Worm (Caenorhabditis elegans): ENCODE data around the gene C42D8.9.

C42D8.9 gene

DNA sequence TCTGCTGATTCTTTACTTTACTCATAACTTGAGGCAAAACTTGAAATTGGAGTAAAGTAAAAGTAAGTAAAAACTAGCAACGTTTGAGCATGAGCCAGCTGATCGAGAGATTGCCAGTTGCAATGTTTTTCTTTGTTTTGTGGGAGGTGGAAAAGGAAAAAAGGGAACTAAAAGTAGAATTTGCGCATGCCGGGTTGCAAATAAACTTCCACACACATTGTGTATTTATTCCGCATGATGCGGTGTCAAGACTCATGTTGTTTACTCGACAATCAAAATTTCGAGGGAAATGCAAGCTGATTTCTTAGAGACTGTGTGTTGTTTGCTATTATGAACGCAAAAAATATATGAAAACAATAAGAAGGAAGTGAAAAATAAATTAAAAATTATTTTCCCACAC lies 35.6 kb upstream of the C42D8.9 start:
- no peak for TF ChIP-seq nhr-23 (tag; optimal IDR thresholded peaks at IDR 0.05)
- peak; percentile 69 for TF ChIP-seq F13H6.1 (tag; optimal IDR thresholded peaks at IDR 0.05)

DNA sequence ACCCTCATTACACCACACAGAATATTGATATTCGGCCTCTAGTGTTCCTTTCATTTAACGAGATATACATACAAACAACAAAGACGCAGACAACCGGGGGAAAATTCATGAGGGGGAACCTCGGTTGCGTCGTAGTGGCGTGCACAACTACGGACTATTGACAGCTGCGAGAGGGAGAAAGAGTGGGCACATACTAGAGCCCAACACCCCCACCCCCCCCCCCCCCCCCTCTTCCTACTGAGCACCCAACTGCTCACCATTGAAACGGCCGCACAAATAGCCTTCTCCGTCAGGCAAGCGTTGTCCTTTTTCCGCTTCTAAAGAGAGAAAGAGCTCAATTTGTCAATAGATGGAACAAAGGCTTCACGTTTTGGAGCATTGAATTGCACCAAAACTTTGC lies 33.3 kb upstream of the C42D8.9 start:
- TF ChIP-seq ceh-16 (tag; optimal IDR thresholded peaks at IDR 0.05): no peak
- peak; percentile 19 for TF ChIP-seq Y55F3AM.14 (GFP tag; optimal IDR thresholded peaks at IDR 0.05)
- TF ChIP-seq C34F6.9 (tag; optimal IDR thresholded peaks at IDR 0.05): peak; percentile 31
- peak; percentile 41 for TF ChIP-seq sma-9 (GFP tag; optimal IDR thresholded peaks at IDR 0.05)
- TF ChIP-seq sma-9 (tag; optimal IDR thresholded peaks at IDR 0.05): no peak
- no peak for TF ChIP-seq nhr-77 (tag; optimal IDR thresholded peaks at IDR 0.05)
- TF ChIP-seq mdl-1 (tag; optimal IDR thresholded peaks at IDR 0.05): no peak
- peak; percentile 21 for TF ChIP-seq unc-55 (GFP tag; optimal IDR thresholded peaks at IDR 0.05)

DNA sequence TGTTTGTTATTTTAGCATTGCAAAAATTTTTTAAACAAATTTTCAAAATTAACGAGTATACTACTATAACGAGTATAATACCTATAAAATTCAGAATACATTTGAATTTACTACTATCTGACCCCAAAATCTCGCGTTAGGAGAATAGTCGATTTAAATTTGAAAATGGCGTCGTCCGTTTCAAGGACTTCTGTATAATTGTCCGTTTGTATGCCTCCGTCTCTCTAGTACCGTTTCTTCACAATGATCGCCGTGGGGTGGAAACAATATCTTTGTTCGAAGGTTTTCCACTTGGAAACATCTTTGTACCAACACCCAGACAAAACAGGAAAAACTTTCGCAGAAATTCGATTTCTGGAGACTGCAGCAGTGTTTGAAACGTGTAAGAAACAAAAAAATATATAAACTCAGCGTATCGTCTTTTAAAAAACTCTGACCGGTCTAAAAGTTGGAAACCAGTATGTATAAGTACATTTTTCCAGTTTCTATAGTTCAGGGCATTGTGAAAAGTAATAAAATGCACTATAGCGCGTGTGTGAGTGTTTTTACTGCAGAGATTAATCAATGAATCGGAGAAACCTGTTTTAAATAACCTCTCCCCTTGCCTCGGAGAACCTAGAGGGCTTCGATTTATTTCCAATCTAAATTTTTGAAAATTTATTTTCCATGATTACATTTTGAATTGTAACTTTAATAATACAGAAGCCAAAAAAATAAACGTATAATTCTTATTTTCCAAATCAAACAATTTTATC lies 31.1 kb upstream of the C42D8.9 start:
- TF ChIP-seq sma-9 (GFP tag; optimal IDR thresholded peaks at IDR 0.05) (peak; percentile 42), sma-9 (tag; optimal IDR thresholded peaks at IDR 0.05) (no peak), nhr-129 (tag; optimal IDR thresholded peaks at IDR 0.05) (peak; percentile 5), ceh-16 (tag; optimal IDR thresholded peaks at IDR 0.05) (peak; percentile 49), dmd-4 (tag; optimal IDR thresholded peaks at IDR 0.05) (no peak), nhr-12 (tag; optimal IDR thresholded peaks at IDR 0.05) (no peak), nhr-77 (tag; optimal IDR thresholded peaks at IDR 0.05) (no peak), Y55F3AM.14 (GFP tag; optimal IDR thresholded peaks at IDR 0.05) (no peak), nhr-25 (tag; optimal IDR thresholded peaks at IDR 0.05) (peak; percentile 27), F13H6.1 (tag; optimal IDR thresholded peaks at IDR 0.05) (no peak), snpc-4 (tag; optimal IDR thresholded peaks at IDR 0.05) (no peak), nhr-10 (tag; optimal IDR thresholded peaks at IDR 0.05) (no peak)

DNA sequence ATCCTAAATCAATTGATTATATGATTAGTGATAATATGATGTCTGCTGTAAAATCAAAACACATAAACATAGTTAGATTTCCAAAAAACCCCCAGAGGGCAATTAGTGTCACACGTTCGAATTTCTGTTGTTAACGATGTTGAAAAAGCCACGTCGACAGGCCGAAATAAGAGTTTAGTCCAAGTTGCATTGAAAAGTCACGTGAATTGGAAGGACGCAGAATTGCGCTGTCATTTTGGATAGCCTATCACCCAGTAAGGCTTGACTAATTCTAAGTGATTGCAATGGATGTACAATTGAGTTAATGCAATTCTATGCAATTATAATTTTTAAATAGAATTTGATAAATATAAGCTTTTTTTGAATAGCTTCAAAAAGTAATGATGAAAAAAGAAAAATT lies 28.7 kb upstream of the C42D8.9 start:
- no peak for TF ChIP-seq nhr-6 (tag; optimal IDR thresholded peaks at IDR 0.05)
- no peak for TF ChIP-seq F13H6.1 (tag; optimal IDR thresholded peaks at IDR 0.05)
- TF ChIP-seq unc-55 (GFP tag; optimal IDR thresholded peaks at IDR 0.05): no peak
- peak; percentile 24 for TF ChIP-seq nhr-129 (tag; optimal IDR thresholded peaks at IDR 0.05)
- TF ChIP-seq sma-3 (GFP tag; optimal IDR thresholded peaks at IDR 0.05): peak; percentile 0
- no peak for TF ChIP-seq ceh-82 (tag; optimal IDR thresholded peaks at IDR 0.05)
- no peak for TF ChIP-seq peb-1 (tag; optimal IDR thresholded peaks at IDR 0.05)
- TF ChIP-seq nhr-12 (tag; optimal IDR thresholded peaks at IDR 0.05): no peak
- TF ChIP-seq ztf-4 (tag; optimal IDR thresholded peaks at IDR 0.05): no peak
- no peak for TF ChIP-seq alr-1 (tag; optimal IDR thresholded peaks at IDR 0.05)
- TF ChIP-seq crh-2 (tag; optimal IDR thresholded peaks at IDR 0.05): peak; percentile 76
- no peak for TF ChIP-seq elt-3 (tag; optimal IDR thresholded peaks at IDR 0.05)
- TF ChIP-seq lin-11 (tag; optimal IDR thresholded peaks at IDR 0.05): no peak
- TF ChIP-seq nhr-25 (tag; optimal IDR thresholded peaks at IDR 0.05): peak; percentile 8
- TF ChIP-seq ceh-16 (tag; optimal IDR thresholded peaks at IDR 0.05): no peak

DNA sequence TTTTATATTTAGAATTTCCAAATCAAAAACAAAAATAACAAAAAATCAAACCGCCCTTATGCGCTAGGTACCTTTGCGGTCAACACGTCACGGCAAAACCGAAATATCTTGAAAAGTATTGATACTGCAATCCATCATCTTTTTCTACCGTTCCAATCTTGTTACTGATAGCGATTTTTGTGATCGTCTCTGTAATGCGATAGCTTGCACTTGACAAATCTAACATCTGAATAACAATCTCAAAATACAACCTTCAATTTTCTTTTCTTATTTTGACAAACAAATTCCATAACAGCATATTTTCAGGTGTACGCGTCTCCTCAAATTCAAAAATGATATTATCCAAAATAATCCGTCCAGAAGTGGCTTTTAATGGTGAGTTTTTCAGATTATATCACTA lies 27.1 kb upstream of the C42D8.9 start, which contains the start of gene tbc-7:
TSS of gene tbc-7 (plus strand) at position 301 of the 400 bp plus-strand sequence.
- TF ChIP-seq nhr-237 (tag; optimal IDR thresholded peaks at IDR 0.05) (no peak), lin-13 (GFP tag; optimal IDR thresholded peaks at IDR 0.05) (no peak)

DNA sequence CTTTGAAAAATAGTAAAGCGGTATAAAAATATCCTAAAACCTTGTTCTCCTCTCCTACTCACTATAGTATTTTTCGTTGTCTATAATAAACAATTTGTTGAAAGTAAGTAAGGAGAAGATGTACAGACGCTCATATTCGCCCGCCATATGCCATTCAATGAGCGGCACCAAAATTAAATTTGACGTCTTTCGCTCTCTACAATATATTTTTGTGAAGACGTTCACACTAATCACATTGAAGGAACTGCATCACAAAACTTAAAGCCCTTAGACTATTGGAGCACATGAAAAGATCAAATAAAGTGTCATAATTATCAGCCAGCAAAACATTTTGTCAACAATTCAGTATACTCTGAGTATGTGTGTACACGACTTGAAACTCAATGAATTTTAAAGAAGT lies 24.9 kb upstream of the C42D8.9 start:
- no peak for TF ChIP-seq crh-2 (tag; optimal IDR thresholded peaks at IDR 0.05)
- TF ChIP-seq nhr-237 (tag; optimal IDR thresholded peaks at IDR 0.05): no peak
- TF ChIP-seq nhr-10 (tag; optimal IDR thresholded peaks at IDR 0.05): no peak
- TF ChIP-seq nhr-12 (tag; optimal IDR thresholded peaks at IDR 0.05): no peak
- TF ChIP-seq mdl-1 (tag; optimal IDR thresholded peaks at IDR 0.05): no peak
- no peak for TF ChIP-seq skn-1 (tag; optimal IDR thresholded peaks at IDR 0.05)
- TF ChIP-seq R02D3.7 (tag; optimal IDR thresholded peaks at IDR 0.05): no peak
- no peak for TF ChIP-seq mbf-1 (tag; optimal IDR thresholded peaks at IDR 0.05)

DNA sequence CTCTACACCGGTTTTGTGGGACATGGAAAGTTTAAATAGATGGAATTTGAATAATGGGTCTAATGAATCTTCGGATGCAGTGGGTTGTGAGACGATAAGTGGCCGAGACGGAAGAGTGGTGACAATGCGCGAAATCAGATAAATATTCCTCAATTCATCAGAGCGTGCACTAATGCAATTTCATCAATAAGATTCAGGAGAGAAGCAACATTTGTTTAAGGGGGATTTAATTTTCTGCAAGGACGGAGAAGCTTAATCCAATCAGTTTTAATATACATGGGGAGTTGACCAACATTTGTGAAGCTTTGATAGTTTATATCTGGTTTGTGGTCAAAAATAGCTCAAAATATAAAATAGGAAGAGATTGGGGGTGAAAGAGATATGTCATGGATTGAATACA lies 22.6 kb upstream of the C42D8.9 start:
- TF ChIP-seq nhr-77 (tag; optimal IDR thresholded peaks at IDR 0.05): no peak
- peak; percentile 20 for TF ChIP-seq sma-9 (GFP tag; optimal IDR thresholded peaks at IDR 0.05)
- no peak for TF ChIP-seq sma-9 (tag; optimal IDR thresholded peaks at IDR 0.05)
